Worm (Caenorhabditis elegans) whole organism, L1 larva: Measurements from ENCODE around the gene srh-290.

ENCODE experiments used
- aly-2 ChIP-seq: fragments of 150-350 bp; optimal IDR thresholded peaks from 2 replicates; lab custom pipeline; 2014; ENCODE audit warnings: missing biosample characterization, missing genetic modification characterization
- ceh-82 ChIP-seq, 3 experiments: fragments of 150-350 bp in 1 of 3; sonication (generic microtip) in 2 of 3; optimal IDR thresholded peaks; 2 replicates each; lab custom pipeline; 2014 to 2017; ENCODE audit warnings: missing biosample characterization in 3 of 3, missing genetic modification characterization in 3 of 3
- mdl-1 ChIP-seq, 2 experiments: fragments of 150-350 bp; optimal IDR thresholded peaks; 2 replicates each; lab custom pipeline; 2014 to 2017; ENCODE audit warnings: missing biosample characterization in 2 of 2, missing genetic modification characterization in 2 of 2, inconsistent platforms in 1 of 2
- nhr-12 ChIP-seq: sonication (generic microtip); optimal IDR thresholded peaks from 2 replicates; lab custom pipeline; 2017; ENCODE audit warnings: missing biosample characterization, missing genetic modification characterization
- nhr-77 ChIP-seq: fragments of 150-350 bp; optimal IDR thresholded peaks from 2 replicates; lab custom pipeline; 2014; ENCODE audit warnings: missing biosample characterization, missing genetic modification characterization
- nhr-90 ChIP-seq: sonication (generic microtip); optimal IDR thresholded peaks from 2 replicates; lab custom pipeline; 2016; ENCODE audit warnings: mild to moderate bottlenecking, missing genetic modification characterization, missing compliant biosample characterization; ENCODE audit not compliant: poor library complexity
- snpc-4 ChIP-seq: fragments of 150-350 bp; optimal IDR thresholded peaks from 2 replicates; lab custom pipeline; 2014; ENCODE audit warnings: missing biosample characterization, missing genetic modification characterization
- ztf-11 ChIP-seq, 2 experiments: sonication (generic microtip); optimal IDR thresholded peaks; 2 replicates each; lab custom pipeline; 2016 to 2017; ENCODE audit warnings: missing genetic modification characterization in 2 of 2, missing biosample characterization in 1 of 2, missing compliant biosample characterization in 1 of 2

DNA sequence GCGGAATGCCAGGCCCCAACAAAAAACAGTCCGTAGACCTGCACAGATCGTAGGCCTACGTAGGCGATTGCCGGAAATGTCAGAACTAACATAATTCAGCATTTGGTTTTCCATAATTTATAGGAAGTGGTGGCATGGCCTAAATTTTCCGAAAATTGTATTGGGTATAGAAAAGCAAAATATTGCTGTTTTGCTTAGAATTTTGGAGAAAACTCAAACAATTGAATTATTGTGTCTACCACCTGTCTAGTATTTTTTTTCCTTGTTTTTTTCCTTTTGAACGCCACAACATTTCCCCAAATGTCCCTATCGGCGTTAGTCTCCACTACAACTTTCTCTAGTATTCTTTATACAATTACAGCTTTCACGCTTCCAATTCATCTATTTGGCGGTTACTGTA lies 23.0 kb upstream of the srh-290 start, which contains the start of gene srh-284:
- TF ChIP-seq ceh-82 (tag; optimal IDR thresholded peaks at IDR 0.05; lab: Kevin White, UChicago) (no peak), nhr-90 (tag; lab: Kevin White, UChicago) (no peak), nhr-77 (tag; lab: Kevin White, UChicago) (no peak), mdl-1 (tag; optimal IDR thresholded peaks at IDR 0.05; lab: Kevin White, UChicago) (no peak), aly-2 (tag; lab: Kevin White, UChicago) (no peak), nhr-12 (tag; lab: Kevin White, UChicago) (no peak), ztf-11 (tag; optimal IDR thresholded peaks at IDR 0.05; lab: Kevin White, UChicago) (no peak), snpc-4 (no peak)
